Fruit fly (Drosophila melanogaster): ENCODE results near the gene mnd.

DNA sequence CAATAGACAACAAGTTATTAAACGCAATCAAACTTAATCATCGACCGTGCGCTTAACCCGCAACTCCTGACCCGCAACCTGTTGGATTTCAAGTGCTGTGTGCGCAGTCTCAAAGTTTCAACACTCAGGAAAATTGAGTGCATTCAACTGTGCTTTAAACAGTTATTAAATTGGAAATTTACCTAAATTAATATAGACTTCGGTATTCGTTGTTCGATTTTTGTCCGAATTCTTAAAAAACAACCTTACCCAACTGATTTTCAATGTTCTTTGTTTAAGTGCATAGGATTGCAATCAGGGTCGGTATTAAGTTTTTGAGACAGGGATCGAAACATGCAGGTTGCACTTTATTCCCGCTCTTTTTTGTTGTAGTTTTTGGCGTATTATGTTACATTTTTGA, 20.2 kb downstream of the mnd start:
- TF ChIP-seq CG8478 (optimal IDR thresholded peaks at IDR 0.05) (no peak), CTCF (optimal IDR thresholded peaks at IDR 0.05) (no peak)

Measured in S2 (cell line).